Comparison of ENCODE assay signal across 5 fruit fly cellular contexts in genomic region chr2L:18707844-18708238, dm6.
A peak's percentile ranks its signal among the peaks of the same experiment; 100 is the strongest.
TF ChIP-seq lines count a peak whose summit lies in the region.

No protein-coding gene starts in this region.

- no peak for TF ChIP-seq CTCF in whole organism, embryonic (GFP tag; optimal IDR thresholded peaks at IDR 0.05; lab: Kevin White, UChicago)

TF ChIP-seq in whole organism, adult, 20 proteins besides CTCF, POLR2A, EP300 and RAD21:
- TF ChIP-seq cic (GFP tag; optimal IDR thresholded peaks at IDR 0.05; lab: Kevin White, UChicago) (peak; percentile 17), CG12768 (GFP tag; optimal IDR thresholded peaks at IDR 0.05; lab: Kevin White, UChicago) (no peak)

TF ChIP-seq in whole organism, embryonic, 481 proteins besides CTCF, POLR2A, EP300 and RAD21 (continues in another document):
- TF ChIP-seq CG30431 (GFP tag; optimal IDR thresholded peaks at IDR 0.05; lab: Kevin White, UChicago): no peak
- no peak for TF ChIP-seq HLHmδ (GFP tag; optimal IDR thresholded peaks at IDR 0.05; lab: Kevin White, UChicago)
- peak; percentile 30 for TF ChIP-seq wek (GFP tag; optimal IDR thresholded peaks at IDR 0.05; lab: Kevin White, UChicago)
- peak; percentile 4 for TF ChIP-seq HLH54F (GFP tag; optimal IDR thresholded peaks at IDR 0.05; lab: Kevin White, UChicago)
- peak; percentile 36; the same call in 1 of the 3 replicates for TF ChIP-seq Aef1 (GFP tag; IDR thresholded peaks at IDR 0.05; lab: Robert Waterston, UW)
- peak; percentile 12 for TF ChIP-seq Xbp1 (GFP tag; optimal IDR thresholded peaks at IDR 0.05; lab: Kevin White, UChicago)
- peak; percentile 22 for TF ChIP-seq CG1602 (GFP tag; optimal IDR thresholded peaks at IDR 0.05; lab: Kevin White, UChicago)
- peak; percentile 85 for TF ChIP-seq sens (GFP tag; lab: Kevin White, UChicago)
- peak; percentile 77 for TF ChIP-seq slbo (GFP tag; IDR thresholded peaks at IDR 0.05; lab: Robert Waterston, UW)
- TF ChIP-seq Ada2b (GFP tag; IDR thresholded peaks at IDR 0.05; lab: Robert Waterston, UW): peak; percentile 34; the same call in 1 of the 2 replicates
- no peak for TF ChIP-seq CG1024 (GFP tag; IDR thresholded peaks at IDR 0.05; lab: Robert Waterston, UW)
- peak; percentile 36 to 46 for TF ChIP-seq dpn (GFP tag; optimal IDR thresholded peaks at IDR 0.05; lab: Kevin White, UChicago)
- 0 out of 2 replicates have a peak, but pooled peaks have one; percentile 9 for TF ChIP-seq cas (GFP tag; IDR thresholded peaks at IDR 0.05; lab: Robert Waterston, UW)
- TF ChIP-seq pho (GFP tag; optimal IDR thresholded peaks at IDR 0.05; lab: Kevin White, UChicago): peak; percentile 37
- peak; percentile 38 for TF ChIP-seq Max (GFP tag; optimal IDR thresholded peaks at IDR 0.05; lab: Kevin White, UChicago)
- TF ChIP-seq stwl (tag; optimal IDR thresholded peaks at IDR 0.05; lab: Kevin White, UChicago): no peak
- TF ChIP-seq prd (optimal IDR thresholded peaks at IDR 0.05; lab: Kevin White, UChicago): no peak
- TF ChIP-seq prd (GFP tag; IDR thresholded peaks at IDR 0.05; lab: Robert Waterston, UW): 0 out of 3 replicates have a peak, but pooled peaks have one; percentile 36
- TF ChIP-seq CG17385 (GFP tag; optimal IDR thresholded peaks at IDR 0.05; lab: Kevin White, UChicago): no peak
- no peak for TF ChIP-seq psq (GFP tag; optimal IDR thresholded peaks at IDR 0.05; lab: Kevin White, UChicago)
- no peak for TF ChIP-seq CG17912 (GFP tag; optimal IDR thresholded peaks at IDR 0.05; lab: Kevin White, UChicago)
- TF ChIP-seq Ravus (GFP tag; IDR thresholded peaks at IDR 0.05; lab: Robert Waterston, UW): no peak

TF ChIP-seq in whole organism, prepupa, 60 proteins besides CTCF, POLR2A, EP300 and RAD21 (continues in another document):
- TF ChIP-seq CG6163 (GFP tag; IDR thresholded peaks at IDR 0.05; lab: Robert Waterston, UW) (peak; percentile 13; the same call in 1 of the 3 replicates), dsx (GFP tag; optimal IDR thresholded peaks at IDR 0.05; lab: Kevin White, UChicago; ENCODE audit: poor library complexity, severe bottlenecking) (no peak), esn (GFP tag; optimal IDR thresholded peaks at IDR 0.05; lab: Kevin White, UChicago) (peak; percentile 63), vri (GFP tag; optimal IDR thresholded peaks at IDR 0.05; lab: Kevin White, UChicago) (no peak), achi (GFP tag; optimal IDR thresholded peaks at IDR 0.05; lab: Kevin White, UChicago) (peak; percentile 54), OdsH (GFP tag; optimal IDR thresholded peaks at IDR 0.05; lab: Kevin White, UChicago) (peak; percentile 60), Sox14 (GFP tag; optimal IDR thresholded peaks at IDR 0.05; lab: Kevin White, UChicago) (no peak), CG16779 (tag; optimal IDR thresholded peaks at IDR 0.05; lab: Kevin White, UChicago) (no peak), CG15336 (GFP tag; IDR thresholded peaks at IDR 0.05; lab: Robert Waterston, UW) (0 out of 2 replicates have a peak, but pooled peaks have one; percentile 15), salr (GFP tag; optimal IDR thresholded peaks at IDR 0.05; lab: Kevin White, UChicago) (no peak), CG3032 (tag; optimal IDR thresholded peaks at IDR 0.05; lab: Kevin White, UChicago) (no peak), CG1621 (tag; optimal IDR thresholded peaks at IDR 0.05; lab: Kevin White, UChicago) (no peak), CG8319 (GFP tag; optimal IDR thresholded peaks at IDR 0.05; lab: Kevin White, UChicago) (peak; percentile 10), Smox (GFP tag; optimal IDR thresholded peaks at IDR 0.05; lab: Kevin White, UChicago) (peak; percentile 63), ss (GFP tag; optimal IDR thresholded peaks at IDR 0.05; lab: Kevin White, UChicago) (no peak), CG3919 (GFP tag; optimal IDR thresholded peaks at IDR 0.05; lab: Kevin White, UChicago) (peak; percentile 65), CG6808 (GFP tag; optimal IDR thresholded peaks at IDR 0.05; lab: Kevin White, UChicago) (no peak), Ets96B (tag; optimal IDR thresholded peaks at IDR 0.05; lab: Kevin White, UChicago) (no peak), Hr38 (GFP tag; optimal IDR thresholded peaks at IDR 0.05; lab: Kevin White, UChicago) (peak; percentile 5), acj6 (GFP tag; optimal IDR thresholded peaks at IDR 0.05; lab: Kevin White, UChicago) (peak; percentile 27), dac (GFP tag; optimal IDR thresholded peaks at IDR 0.05; lab: Kevin White, UChicago) (no peak), CG6276 (GFP tag; optimal IDR thresholded peaks at IDR 0.05; lab: Kevin White, UChicago) (no peak), CG31627 (GFP tag; optimal IDR thresholded peaks at IDR 0.05; lab: Kevin White, UChicago) (peak; percentile 63)

TF ChIP-seq in whole organism, pupa, 21 proteins besides CTCF, POLR2A, EP300 and RAD21:
- no peak for TF ChIP-seq CG13204 (GFP tag; optimal IDR thresholded peaks at IDR 0.05; lab: Kevin White, UChicago)
- TF ChIP-seq CG8159 (tag; optimal IDR thresholded peaks at IDR 0.05; lab: Kevin White, UChicago): no peak
- no peak for TF ChIP-seq CG10348 (GFP tag; IDR thresholded peaks at IDR 0.05; lab: Robert Waterston, UW)
- peak; percentile 35 for TF ChIP-seq Snoo (tag; optimal IDR thresholded peaks at IDR 0.05; lab: Kevin White, UChicago)
- peak; percentile 18 for TF ChIP-seq Pif1B (GFP tag; optimal IDR thresholded peaks at IDR 0.05; lab: Kevin White, UChicago)
- peak; percentile 52 for TF ChIP-seq Pif1A (GFP tag; optimal IDR thresholded peaks at IDR 0.05; lab: Kevin White, UChicago)
- TF ChIP-seq CG14655 (GFP tag; optimal IDR thresholded peaks at IDR 0.05; lab: Kevin White, UChicago): no peak
- no peak for TF ChIP-seq fd96Ca (GFP tag; IDR thresholded peaks at IDR 0.05; lab: Robert Waterston, UW)
- peak; percentile 36 for TF ChIP-seq Ets98B (GFP tag; IDR thresholded peaks at IDR 0.05; lab: Robert Waterston, UW)
- TF ChIP-seq CG34367 (tag; optimal IDR thresholded peaks at IDR 0.05; lab: Kevin White, UChicago): no peak

TF ChIP-seq in whole organism, wandering third instar larva, 38 proteins besides CTCF, POLR2A, EP300 and RAD21:
- TF ChIP-seq dmrt93B (GFP tag; optimal IDR thresholded peaks at IDR 0.05; lab: Kevin White, UChicago): no peak
- TF ChIP-seq sv (GFP tag; optimal IDR thresholded peaks at IDR 0.05; lab: Kevin White, UChicago): no peak
- no peak for TF ChIP-seq Myc (optimal IDR thresholded peaks at IDR 0.05; lab: Kevin White, UChicago)
- TF ChIP-seq CG9705 (GFP tag; optimal IDR thresholded peaks at IDR 0.05; lab: Kevin White, UChicago): no peak
- TF ChIP-seq Sp1 (GFP tag; optimal IDR thresholded peaks at IDR 0.05; lab: Kevin White, UChicago): no peak
- TF ChIP-seq dsf (GFP tag; optimal IDR thresholded peaks at IDR 0.05; lab: Kevin White, UChicago; ENCODE audit: borderline replicate concordance): no peak
- TF ChIP-seq h (GFP tag; optimal IDR thresholded peaks at IDR 0.05; lab: Kevin White, UChicago): peak; percentile 43
- peak; percentile 22 for TF ChIP-seq ey (GFP tag; optimal IDR thresholded peaks at IDR 0.05; lab: Kevin White, UChicago)
- peak; percentile 63 for TF ChIP-seq Hnf4 (GFP tag; optimal IDR thresholded peaks at IDR 0.05; lab: Kevin White, UChicago)
- TF ChIP-seq CrebA (GFP tag; optimal IDR thresholded peaks at IDR 0.05; lab: Kevin White, UChicago; ENCODE audit: borderline replicate concordance): no peak
- no peak for TF ChIP-seq Vsx2 (GFP tag; optimal IDR thresholded peaks at IDR 0.05; lab: Kevin White, UChicago; ENCODE audit: partially characterized antibody)
- peak; percentile 25 for TF ChIP-seq Hr83 (GFP tag; optimal IDR thresholded peaks at IDR 0.05; lab: Kevin White, UChicago; ENCODE audit: poor library complexity, severe bottlenecking)
- TF ChIP-seq fru (GFP tag; optimal IDR thresholded peaks at IDR 0.05; lab: Kevin White, UChicago): peak; percentile 53
- no peak for TF ChIP-seq Jra (GFP tag; optimal IDR thresholded peaks at IDR 0.05; lab: Kevin White, UChicago)
- peak; percentile 59 for TF ChIP-seq rgr (GFP tag; optimal IDR thresholded peaks at IDR 0.05; lab: Kevin White, UChicago)
- TF ChIP-seq Mio (GFP tag; optimal IDR thresholded peaks at IDR 0.05; lab: Kevin White, UChicago): no peak
- TF ChIP-seq CG32264 (GFP tag; optimal IDR thresholded peaks at IDR 0.05; lab: Kevin White, UChicago): peak; percentile 10
- no peak for TF ChIP-seq Hr78 (GFP tag; optimal IDR thresholded peaks at IDR 0.05; lab: Kevin White, UChicago)
- TF ChIP-seq brk (GFP tag; optimal IDR thresholded peaks at IDR 0.05; lab: Kevin White, UChicago): no peak
- TF ChIP-seq Abd-B (GFP tag; optimal IDR thresholded peaks at IDR 0.05; lab: Kevin White, UChicago): no peak
- TF ChIP-seq foxo (GFP tag; optimal IDR thresholded peaks at IDR 0.05; lab: Kevin White, UChicago): peak in 1 of 2 experiments; percentile 54
- TF ChIP-seq woc (GFP tag; optimal IDR thresholded peaks at IDR 0.05; lab: Kevin White, UChicago): no peak
- no peak for TF ChIP-seq jim (GFP tag; optimal IDR thresholded peaks at IDR 0.05; lab: Kevin White, UChicago)
- no peak for TF ChIP-seq lola (GFP tag; optimal IDR thresholded peaks at IDR 0.05; lab: Kevin White, UChicago)
- no peak for TF ChIP-seq GATAd (GFP tag; optimal IDR thresholded peaks at IDR 0.05; lab: Kevin White, UChicago)
- TF ChIP-seq OdsH (GFP tag; optimal IDR thresholded peaks at IDR 0.05; lab: Kevin White, UChicago): peak; percentile 36
- TF ChIP-seq Rel (GFP tag; optimal IDR thresholded peaks at IDR 0.05; lab: Kevin White, UChicago): no peak
- no peak for TF ChIP-seq Rel (tag; optimal IDR thresholded peaks at IDR 0.05; lab: Kevin White, UChicago)
- no peak for TF ChIP-seq Dif (GFP tag; optimal IDR thresholded peaks at IDR 0.05; lab: Kevin White, UChicago; ENCODE audit: partially characterized antibody)
- TF ChIP-seq Dfd (GFP tag; optimal IDR thresholded peaks at IDR 0.05; lab: Kevin White, UChicago): no peak
- peak; percentile 38 for TF ChIP-seq br (GFP tag; optimal IDR thresholded peaks at IDR 0.05; lab: Kevin White, UChicago)
- no peak for TF ChIP-seq dl (GFP tag; optimal IDR thresholded peaks at IDR 0.05; lab: Kevin White, UChicago; ENCODE audit: insufficient read depth in 1 of 2, partially characterized antibody in 2 of 2)
- TF ChIP-seq usp (GFP tag; optimal IDR thresholded peaks at IDR 0.05; lab: Kevin White, UChicago): no peak
- no peak for TF ChIP-seq psq (GFP tag; optimal IDR thresholded peaks at IDR 0.05; lab: Kevin White, UChicago)
- TF ChIP-seq sage (GFP tag; optimal IDR thresholded peaks at IDR 0.05; lab: Kevin White, UChicago): no peak
- no peak for TF ChIP-seq HLH106 (tag; optimal IDR thresholded peaks at IDR 0.05; lab: Kevin White, UChicago)
- TF ChIP-seq pan (optimal IDR thresholded peaks at IDR 0.05; lab: Kevin White, UChicago): no peak
- no peak for TF ChIP-seq N (GFP tag; optimal IDR thresholded peaks at IDR 0.05; lab: Kevin White, UChicago)
- no peak for TF ChIP-seq tai (GFP tag; optimal IDR thresholded peaks at IDR 0.05; lab: Kevin White, UChicago)
TF ChIP-seq in whole organism, wandering third instar larva: peak in this region for 10.
